Worm (Caenorhabditis elegans) whole organism, L1 larva: ENCODE results near the gene acsd-1.
"Not testable (repeated sequence)": the region's sequence is repeated elsewhere in the genome, so short reads cannot be mapped to it uniquely, and the experiment has no call there.

Experiments
- C04F5.9 ChIP-seq: sonication (generic microtip); optimal IDR thresholded peaks from 2 replicates; lab custom pipeline; 2016; ENCODE audit warnings: missing genetic modification characterization, missing compliant biosample characterization
- C16A3.4 ChIP-seq: fragments of 150-350 bp; optimal IDR thresholded peaks from 2 replicates; lab custom pipeline; 2014; ENCODE audit warnings: missing biosample characterization, missing genetic modification characterization
- C34B4.2 ChIP-seq: sonication (generic microtip); optimal IDR thresholded peaks from 2 replicates; lab custom pipeline; 2017; ENCODE audit warnings: mild to moderate bottlenecking, missing genetic modification characterization, missing compliant biosample characterization
- Y116A8C.19 ChIP-seq: sonication (generic microtip); optimal IDR thresholded peaks from 2 replicates; lab custom pipeline; 2016; ENCODE audit warnings: missing compliant biosample characterization, missing genetic modification characterization, borderline replicate concordance
- aha-1 ChIP-seq: fragments of 150-350 bp; optimal IDR thresholded peaks from 2 replicates; lab custom pipeline; 2014; ENCODE audit warnings: missing biosample characterization, missing genetic modification characterization
- alr-1 ChIP-seq: fragments of 200-800 bp; sonication (Bioruptor generic); optimal IDR thresholded peaks from 2 replicates; lab custom pipeline; 2018; ENCODE audit warnings: borderline replicate concordance, mild to moderate bottlenecking, missing genetic modification characterization, missing compliant biosample characterization
- aly-2 ChIP-seq: fragments of 150-350 bp; optimal IDR thresholded peaks from 2 replicates; lab custom pipeline; 2014; ENCODE audit warnings: missing biosample characterization, missing genetic modification characterization
- ama-1 ChIP-seq: fragments of 150-350 bp; optimal IDR thresholded peaks from 2 replicates; lab custom pipeline; 2014
- blmp-1 ChIP-seq: fragments of 150-350 bp; optimal IDR thresholded peaks from 2 replicates; lab custom pipeline; 2014; ENCODE audit warnings: missing biosample characterization, missing genetic modification characterization
- ceh-63 ChIP-seq: fragments of 200-800 bp; sonication (Bioruptor generic); optimal IDR thresholded peaks from 2 replicates; lab custom pipeline; 2018; ENCODE audit warnings: mild to moderate bottlenecking, missing genetic modification characterization, missing compliant biosample characterization
- ceh-82 ChIP-seq, 3 experiments: fragments of 150-350 bp in 1 of 3; sonication (generic microtip) in 2 of 3; optimal IDR thresholded peaks; 2 replicates each; lab custom pipeline; 2014 to 2017; ENCODE audit warnings: missing biosample characterization in 3 of 3, missing genetic modification characterization in 3 of 3
- ceh-90 ChIP-seq: sonication (generic microtip); optimal IDR thresholded peaks from 2 replicates; lab custom pipeline; 2016; ENCODE audit warnings: missing genetic modification characterization, missing compliant biosample characterization
- ces-1 ChIP-seq: fragments of 150-350 bp; optimal IDR thresholded peaks from 2 replicates; lab custom pipeline; 2014; ENCODE audit warnings: missing biosample characterization, missing genetic modification reagents, missing genetic modification characterization
- dpl-1 ChIP-seq, 3 experiments: fragments of 150-350 bp in 2 of 3; sonication (generic microtip) in 1 of 3; optimal IDR thresholded peaks; 2 replicates each; lab custom pipeline; 2014 to 2017; ENCODE audit warnings: missing biosample characterization in 3 of 3, missing genetic modification characterization in 3 of 3, missing genetic modification reagents in 3 of 3
- efl-1 ChIP-seq, 4 experiments: fragments of 150-350 bp; optimal IDR thresholded peaks in 3 of 4; peaks in 1 of 4; 1 replicate in 1 of 4; 2 replicates in 3 of 4; lab custom pipeline; 2014; ENCODE audit warnings: missing biosample characterization in 2 of 4, missing genetic modification characterization in 2 of 4, missing genetic modification reagents in 2 of 4
- elt-2 ChIP-seq: sonication (generic microtip); optimal IDR thresholded peaks from 2 replicates; lab custom pipeline; 2016; ENCODE audit warnings: missing genetic modification characterization, mild to moderate bottlenecking, inconsistent platforms, missing compliant biosample characterization, missing genetic modification reagents
- elt-3 ChIP-seq, 6 experiments: fragments of 150-350 bp in 1 of 6; sonication (generic microtip); optimal IDR thresholded peaks; 2 replicates each; lab custom pipeline; 2017 to 2018; ENCODE audit warnings: missing biosample characterization in 6 of 6, missing genetic modification characterization in 6 of 6, inconsistent platforms in 1 of 6
- fkh-10 ChIP-seq: sonication (generic microtip); optimal IDR thresholded peaks from 2 replicates; lab custom pipeline; 2017; ENCODE audit warnings: missing biosample characterization, missing genetic modification reagents, missing genetic modification characterization
- grh-1 ChIP-seq: fragments of 200-800 bp; sonication (Bioruptor generic); IDR thresholded peaks from 2 replicates; pipeline ENCODE4 v1.3.6; 2022; ENCODE audit warnings: missing genetic modification reagents, missing genetic modification characterization, missing compliant biosample characterization
- hlh-17 ChIP-seq: fragments of 200-800 bp; sonication (Bioruptor generic); optimal IDR thresholded peaks from 2 replicates; lab custom pipeline; 2018; ENCODE audit warnings: missing genetic modification characterization, mild to moderate bottlenecking, missing compliant biosample characterization, moderate library complexity, borderline replicate concordance
- hpl-2 ChIP-seq: fragments of 150-350 bp; optimal IDR thresholded peaks from 2 replicates; lab custom pipeline; 2014; ENCODE audit warnings: missing biosample characterization, missing genetic modification reagents, missing genetic modification characterization
- irx-1 ChIP-seq: sonication (generic microtip); optimal IDR thresholded peaks from 2 replicates; lab custom pipeline; 2016; ENCODE audit warnings: missing genetic modification characterization, missing compliant biosample characterization
- lin-15B ChIP-seq: fragments of 150-350 bp; sonication (generic microtip); optimal IDR thresholded peaks from 3 replicates; lab custom pipeline; 2014; ENCODE audit warnings: missing biosample characterization, missing genetic modification characterization
- lin-35 ChIP-seq, 2 experiments: fragments of 150-350 bp; optimal IDR thresholded peaks; 2 replicates each; lab custom pipeline; 2014; ENCODE audit warnings: missing biosample characterization in 2 of 2, missing genetic modification characterization in 2 of 2, missing genetic modification reagents in 2 of 2
- lir-3 ChIP-seq: sonication (generic microtip); optimal IDR thresholded peaks from 2 replicates; lab custom pipeline; 2016; ENCODE audit warnings: mild to moderate bottlenecking, missing genetic modification characterization, moderate library complexity, missing compliant biosample characterization; ENCODE audit not compliant: poor library complexity
- lsy-2 ChIP-seq, 2 experiments: fragments of 150-350 bp; optimal IDR thresholded peaks; 2 replicates each; lab custom pipeline; 2014; ENCODE audit warnings: missing biosample characterization in 2 of 2, missing genetic modification characterization in 2 of 2
- nhr-11 ChIP-seq: fragments of 150-350 bp; optimal IDR thresholded peaks from 2 replicates; lab custom pipeline; 2014; ENCODE audit warnings: missing biosample characterization, missing genetic modification characterization
- nhr-12 ChIP-seq: sonication (generic microtip); optimal IDR thresholded peaks from 2 replicates; lab custom pipeline; 2017; ENCODE audit warnings: missing biosample characterization, missing genetic modification characterization
- nhr-19 ChIP-seq: fragments of 200-800 bp; sonication (Bioruptor generic); conservative IDR thresholded peaks from 2 replicates; pipeline ENCODE4 v1.3.6; 2022; ENCODE audit warnings: missing genetic modification characterization, missing compliant biosample characterization
- nhr-20 ChIP-seq: sonication (generic microtip); optimal IDR thresholded peaks from 2 replicates; lab custom pipeline; 2016; ENCODE audit warnings: mild to moderate bottlenecking, missing genetic modification characterization, missing compliant biosample characterization
- nhr-28 ChIP-seq: fragments of 150-350 bp; optimal IDR thresholded peaks from 2 replicates; lab custom pipeline; 2014; ENCODE audit warnings: missing biosample characterization, missing genetic modification characterization
- nhr-84 ChIP-seq: sonication (generic microtip); optimal IDR thresholded peaks from 2 replicates; lab custom pipeline; 2017; ENCODE audit warnings: missing biosample characterization, missing genetic modification characterization
- nhr-85 ChIP-seq: sonication (generic microtip); peaks from one replicate; lab custom pipeline; 2016; ENCODE audit warnings: missing genetic modification characterization, inconsistent platforms, missing compliant biosample characterization
- rnt-1 ChIP-seq: sonication (generic microtip); optimal IDR thresholded peaks from 2 replicates; lab custom pipeline; 2016; ENCODE audit warnings: mild to moderate bottlenecking, missing genetic modification characterization, moderate library complexity, missing compliant biosample characterization
- skn-1 ChIP-seq: fragments of 150-350 bp; optimal IDR thresholded peaks from 2 replicates; lab custom pipeline; 2014; ENCODE audit warnings: missing biosample characterization, missing genetic modification characterization
- snpc-4 ChIP-seq: fragments of 150-350 bp; optimal IDR thresholded peaks from 2 replicates; lab custom pipeline; 2014; ENCODE audit warnings: missing biosample characterization, missing genetic modification characterization
- sox-4 ChIP-seq: sonication (generic microtip); optimal IDR thresholded peaks from 2 replicates; lab custom pipeline; 2016; ENCODE audit warnings: missing genetic modification characterization, missing compliant biosample characterization
- sup-37 ChIP-seq: fragments of 200-800 bp; sonication (Bioruptor generic); optimal IDR thresholded peaks from 2 replicates; lab custom pipeline; 2018; ENCODE audit warnings: mild to moderate bottlenecking, missing genetic modification characterization, missing compliant biosample characterization
- unc-130 ChIP-seq: fragments of 150-350 bp; optimal IDR thresholded peaks from 2 replicates; lab custom pipeline; 2017; ENCODE audit warnings: missing biosample characterization, missing genetic modification characterization, inconsistent platforms
- unc-62 ChIP-seq: fragments of 150-350 bp; optimal IDR thresholded peaks from 2 replicates; lab custom pipeline; 2014; ENCODE audit warnings: missing biosample characterization, missing genetic modification reagents, missing genetic modification characterization
- unc-86 ChIP-seq: sonication (generic microtip); optimal IDR thresholded peaks from 2 replicates; lab custom pipeline; 2016; ENCODE audit warnings: missing genetic modification characterization, missing compliant biosample characterization
- zag-1 ChIP-seq: fragments of 150-350 bp; optimal IDR thresholded peaks from 2 replicates; lab custom pipeline; 2014; ENCODE audit warnings: missing biosample characterization, missing genetic modification characterization
- zip-4 ChIP-seq: fragments of 200-800 bp; sonication (Bioruptor generic); optimal IDR thresholded peaks from 2 replicates; lab custom pipeline; 2018; ENCODE audit warnings: mild to moderate bottlenecking, missing genetic modification characterization, moderate library complexity, missing compliant biosample characterization
- ztf-11 ChIP-seq, 2 experiments: sonication (generic microtip); optimal IDR thresholded peaks; 2 replicates each; lab custom pipeline; 2016 to 2017; ENCODE audit warnings: missing genetic modification characterization in 2 of 2, missing biosample characterization in 1 of 2, missing compliant biosample characterization in 1 of 2

Gene acsd-1

DNA sequence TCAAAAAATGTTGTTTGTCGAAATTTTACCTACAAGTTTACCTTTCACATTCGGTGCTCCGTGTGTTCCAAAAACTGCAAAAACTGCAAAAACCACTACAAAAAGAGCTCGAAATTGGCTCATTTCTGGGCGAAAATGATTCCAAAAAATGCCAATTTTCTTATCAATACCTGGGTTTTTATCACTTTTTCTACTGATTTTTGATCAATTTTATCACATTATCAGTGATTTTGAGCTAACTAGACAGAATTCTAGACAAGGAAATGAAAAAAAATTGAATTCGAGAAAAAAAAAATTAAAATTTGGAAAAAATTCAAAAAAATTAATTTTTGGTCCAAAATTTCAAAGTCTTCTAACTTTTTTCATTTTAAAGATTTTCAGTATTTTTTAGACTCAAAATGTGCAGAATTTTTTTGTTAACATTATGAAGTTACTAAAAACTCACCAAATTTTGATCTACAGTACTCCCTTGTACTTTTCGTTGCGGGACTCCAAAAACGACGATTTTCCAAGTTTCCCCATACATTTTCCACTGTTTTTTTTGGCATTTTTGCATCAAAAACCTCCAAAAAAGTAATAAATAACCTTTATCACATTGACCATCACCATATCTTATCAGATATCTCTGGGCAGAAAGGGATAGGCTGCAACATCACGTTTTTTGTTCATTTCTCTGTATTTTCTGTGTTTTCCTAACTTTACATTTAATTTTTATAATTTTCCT lies at the start of gene acsd-1, which contains the start of gene F58B6.1:
acsd-1 (plus strand) TSS at position 674 of the 724 bp plus-strand sequence.
F58B6.1 (minus strand) TSS at position 133 of the 724 bp plus-strand sequence.
- TF ChIP-seq grh-1 (GFP tag; lab: Robert Waterston, UW) (no peak), lin-15B (tag; lab: Kevin White, UChicago) (no peak), efl-1 (optimal IDR thresholded peaks at IDR 0.05; lab: Kevin White, UChicago) (no peak), efl-1 (GFP tag; optimal IDR thresholded peaks at IDR 0.05 in 1 of 2; lab: Kevin White, UChicago) (no peak), elt-2 (tag; lab: Kevin White, UChicago) (peak; percentile 42), blmp-1 (peak; percentile 22), nhr-28 (tag; lab: Kevin White, UChicago) (no peak), nhr-12 (tag; lab: Kevin White, UChicago) (no peak), elt-3 (tag; optimal IDR thresholded peaks at IDR 0.05; lab: Kevin White, UChicago) (peak in 1 of 6 experiments; percentile 72)

DNA sequence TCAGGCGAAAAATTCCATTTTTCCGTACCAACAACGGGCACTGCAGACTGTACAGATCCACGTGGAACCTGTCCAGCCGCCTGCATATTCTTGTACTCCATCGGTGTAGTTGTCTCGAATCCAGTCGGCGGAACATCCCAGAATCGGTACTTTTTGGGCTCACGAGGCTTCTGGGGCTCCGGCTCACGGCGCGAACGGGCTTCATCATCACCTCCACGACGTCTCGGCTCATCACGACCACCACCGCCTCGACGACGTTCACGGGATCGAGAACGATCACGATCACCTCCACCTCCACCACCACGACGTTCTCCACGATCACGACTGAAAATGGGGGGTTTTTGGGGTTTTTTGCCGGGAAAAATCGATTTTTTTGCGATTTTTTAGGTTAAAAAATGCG lies 42.1 kb upstream of the acsd-1 start:
- TF ChIP-seq Y116A8C.19 (tag; lab: Kevin White, UChicago) (no peak), nhr-84 (tag; lab: Kevin White, UChicago) (no peak), unc-62 (GFP tag; lab: Kevin White, UChicago) (no peak), unc-130 (tag; lab: Kevin White, UChicago) (no peak)

DNA sequence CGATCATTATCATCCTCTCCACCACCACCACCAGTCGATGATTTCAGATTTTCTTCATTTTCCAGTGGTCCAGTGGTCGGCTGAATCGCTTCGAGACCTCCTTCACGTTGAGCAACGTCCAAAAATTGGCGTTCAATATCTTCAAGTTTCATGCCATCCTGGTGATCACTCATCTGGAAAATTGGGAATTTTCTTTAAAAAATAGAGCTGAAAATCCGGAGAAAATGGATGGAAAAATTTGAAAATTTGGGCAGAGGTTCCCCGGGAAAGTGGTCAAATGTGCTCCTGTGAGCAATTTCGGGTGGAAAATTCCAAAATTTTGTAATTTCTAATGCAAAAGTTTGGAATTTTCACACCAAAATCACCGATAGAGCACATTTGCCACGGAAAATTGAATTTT lies 39.9 kb upstream of the acsd-1 start, which contains the start of gene uaf-1:
uaf-1 (minus strand) TSS at position 173 of the 400 bp plus-strand sequence.
- not testable (repeated sequence) for TF ChIP-seq nhr-20 (tag; lab: Kevin White, UChicago); zag-1; lir-3

DNA sequence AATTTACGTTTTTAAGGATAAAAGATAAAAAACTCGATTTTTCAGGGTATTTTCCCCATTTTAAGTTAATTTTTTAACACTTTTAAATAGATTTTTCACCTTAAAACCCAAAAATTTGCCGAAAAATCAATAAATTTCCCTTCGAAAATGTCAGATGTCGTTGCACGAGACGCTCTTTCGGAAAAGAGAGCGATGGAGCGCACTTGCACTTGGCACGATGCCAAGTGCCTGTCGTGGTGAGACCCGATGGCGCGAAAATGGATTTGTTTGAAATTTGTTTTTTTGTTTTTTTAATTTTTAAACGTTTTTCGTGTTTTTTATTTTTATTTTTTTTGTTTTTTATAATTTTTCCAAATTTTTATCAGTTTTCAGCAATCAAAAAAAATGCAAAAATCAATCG lies 35.7 kb upstream of the acsd-1 start, which contains the start of the genes rab-18 and kbp-4:
rab-18 (minus strand) TSS at position 240 of the 400 bp plus-strand sequence.
kbp-4 (plus strand) TSS at position 366 of the 400 bp plus-strand sequence.
- TF ChIP-seq nhr-19 (GFP tag; lab: Robert Waterston, UW), result peak; percentile 94
- TF ChIP-seq Y116A8C.19 (tag; lab: Kevin White, UChicago), result no peak
- TF ChIP-seq fkh-10 (GFP tag; lab: Kevin White, UChicago), result peak; percentile 60
- peak; percentile 94 for TF ChIP-seq unc-86 (tag; lab: Kevin White, UChicago)
- peak in 1 of 2 experiments; percentile 69 for TF ChIP-seq ztf-11 (tag; optimal IDR thresholded peaks at IDR 0.05; lab: Kevin White, UChicago)
- TF ChIP-seq zip-4 (GFP tag; lab: Kevin White, UChicago), result peak; percentile 48
- TF ChIP-seq nhr-11, result peak; percentile 60
- TF ChIP-seq dpl-1 (GFP tag; optimal IDR thresholded peaks at IDR 0.05; lab: Kevin White, UChicago), result peak; percentile 97 to 98 (median 98)
- peak; percentile 96 to 97 for TF ChIP-seq lsy-2 (tag; optimal IDR thresholded peaks at IDR 0.05; lab: Kevin White, UChicago)
- peak; percentile 88 to 97 (median 92) for TF ChIP-seq ceh-82 (tag; optimal IDR thresholded peaks at IDR 0.05; lab: Kevin White, UChicago)
- TF ChIP-seq aha-1, result peak; percentile 46
- TF ChIP-seq lin-15B (tag; lab: Kevin White, UChicago), result peak; percentile 98
- TF ChIP-seq sox-4 (tag; lab: Kevin White, UChicago), result no peak
- TF ChIP-seq sup-37 (GFP tag; lab: Kevin White, UChicago), result peak; percentile 70
- peak; percentile 39 for TF ChIP-seq ama-1 (lab: Kevin White, UChicago)
- peak; percentile 92 for TF ChIP-seq rnt-1
- TF ChIP-seq C16A3.4 (tag; lab: Kevin White, UChicago), result peak; percentile 99
- TF ChIP-seq hpl-2 (GFP tag; lab: Kevin White, UChicago), result peak; percentile 62
- TF ChIP-seq irx-1, result peak; percentile 78
- no peak for TF ChIP-seq ceh-90
- no peak for TF ChIP-seq nhr-12 (tag; lab: Kevin White, UChicago)
- TF ChIP-seq nhr-85 (tag; lab: Kevin White, UChicago), result peak; percentile 96
- TF ChIP-seq C34B4.2 (tag; lab: Kevin White, UChicago), result no peak
- TF ChIP-seq alr-1 (tag; lab: Kevin White, UChicago), result no peak
- no peak for TF ChIP-seq ces-1
- peak; percentile 62 for TF ChIP-seq aly-2 (tag; lab: Kevin White, UChicago)
- no peak for TF ChIP-seq hlh-17 (GFP tag; lab: Kevin White, UChicago)
- TF ChIP-seq ceh-63 (GFP tag; lab: Kevin White, UChicago), result no peak
- TF ChIP-seq skn-1 (tag; lab: Kevin White, UChicago), result peak; percentile 97
- TF ChIP-seq lin-35 (GFP tag; optimal IDR thresholded peaks at IDR 0.05; lab: Kevin White, UChicago), result peak; percentile 97 to 99
- TF ChIP-seq snpc-4 (tag; lab: Kevin White, UChicago), result peak; percentile 88
- TF ChIP-seq efl-1 (optimal IDR thresholded peaks at IDR 0.05; lab: Kevin White, UChicago), result peak; percentile 98 to 99
- TF ChIP-seq efl-1 (GFP tag; optimal IDR thresholded peaks at IDR 0.05 in 1 of 2; lab: Kevin White, UChicago), result peak; percentile 96 to 99
- peak; percentile 75 for TF ChIP-seq C04F5.9 (tag; lab: Kevin White, UChicago)
